Worm (Caenorhabditis elegans) whole organism, young adult: ENCODE results near the gene rsf-1.
A peak's percentile ranks its signal among the peaks of the same experiment; 100 is the strongest.

Experiments used
- B0019.2 ChIP-seq: fragments of 200-800 bp; sonication (Bioruptor generic); conservative IDR thresholded peaks from 2 replicates; pipeline ENCODE4 v1.3.6; 2022; ENCODE audit warnings: missing genetic modification reagents, missing genetic modification characterization, missing compliant biosample characterization
- C06A6.2 ChIP-seq: fragments of 200-800 bp; sonication (Bioruptor generic); conservative IDR thresholded peaks from 2 replicates; pipeline ENCODE4 v1.3.6; 2022; ENCODE audit warnings: missing genetic modification characterization, missing compliant biosample characterization
- D2030.7 ChIP-seq: fragments of 200-800 bp; sonication (Bioruptor generic); IDR thresholded peaks from 2 replicates; pipeline ENCODE4 v1.3.6; 2022; ENCODE audit warnings: missing genetic modification reagents, missing genetic modification characterization, missing compliant biosample characterization
- F22D6.2 ChIP-seq: sonication (generic microtip); optimal IDR thresholded peaks from 2 replicates; lab custom pipeline; 2016; ENCODE audit warnings: mild to moderate bottlenecking, missing genetic modification characterization, missing compliant biosample characterization
- F23B12.7 ChIP-seq: sonication (generic microtip); optimal IDR thresholded peaks from 2 replicates; lab custom pipeline; 2017; ENCODE audit warnings: missing genetic modification characterization, mild to moderate bottlenecking, missing compliant biosample characterization, antibody characterized with exemption, moderate library complexity; ENCODE audit not compliant: insufficient read depth
- F49E8.2 ChIP-seq: sonication (generic microtip); optimal IDR thresholded peaks from 3 replicates; lab custom pipeline; 2017; ENCODE audit warnings: missing genetic modification characterization, mild to moderate bottlenecking, missing compliant biosample characterization, antibody characterized with exemption, moderate library complexity; ENCODE audit not compliant: insufficient read depth
- F52B5.7 ChIP-seq: sonication (generic microtip); optimal IDR thresholded peaks from 2 replicates; lab custom pipeline; 2016; ENCODE audit warnings: mild to moderate bottlenecking, missing genetic modification characterization, missing compliant biosample characterization
- T07F8.4 ChIP-seq: sonication (generic microtip); optimal IDR thresholded peaks from 2 replicates; lab custom pipeline; 2016; ENCODE audit warnings: mild to moderate bottlenecking, missing genetic modification characterization, moderate library complexity, missing compliant biosample characterization
- Y53F4B.3 ChIP-seq: fragments of 200-800 bp; sonication (Bioruptor generic); IDR thresholded peaks from 2 replicates; pipeline ENCODE4 v1.3.6; 2022; ENCODE audit warnings: missing genetic modification reagents, missing genetic modification characterization, missing compliant biosample characterization
- Y56A3A.18 ChIP-seq: fragments of 200-800 bp; sonication (Bioruptor generic); IDR thresholded peaks from 2 replicates; pipeline ENCODE4 v1.3.6; 2022; ENCODE audit warnings: missing genetic modification reagents, missing genetic modification characterization, missing compliant biosample characterization
- Y67H2A.10 ChIP-seq: fragments of 200-800 bp; sonication (Bioruptor generic); conservative IDR thresholded peaks from 2 replicates; pipeline ENCODE4 v1.3.6; 2022; ENCODE audit warnings: missing genetic modification reagents, missing genetic modification characterization, missing compliant biosample characterization
- Y79H2A.3 ChIP-seq: fragments of 200-800 bp; sonication (Bioruptor generic); conservative IDR thresholded peaks from 2 replicates; pipeline ENCODE4 v1.3.6; 2022; ENCODE audit warnings: missing genetic modification reagents, missing genetic modification characterization, missing compliant biosample characterization
- ZK185.1 ChIP-seq: sonication (generic microtip); optimal IDR thresholded peaks from 2 replicates; lab custom pipeline; 2016; ENCODE audit warnings: mild to moderate bottlenecking, missing genetic modification characterization, missing compliant biosample characterization; ENCODE audit not compliant: poor library complexity, severe bottlenecking
- attf-3 ChIP-seq: fragments of 200-800 bp; sonication (Bioruptor generic); conservative IDR thresholded peaks from 2 replicates; pipeline ENCODE4 v1.3.6; 2022; ENCODE audit warnings: missing genetic modification reagents, missing genetic modification characterization, missing compliant biosample characterization
- cebp-1 ChIP-seq, 2 experiments: fragments of 200-800 bp in 1 of 2; sonication (Bioruptor generic) in 1 of 2; sonication (generic microtip) in 1 of 2; IDR thresholded peaks in 1 of 2; optimal IDR thresholded peaks in 1 of 2; 2 replicates each; pipeline versions ENCODE4 v1.3.6 to Lab custom; 2017 to 2022; ENCODE audit warnings: missing compliant biosample characterization in 2 of 2, missing genetic modification characterization in 2 of 2, mild to moderate bottlenecking in 1 of 2, missing genetic modification reagents in 1 of 2, moderate library complexity in 1 of 2
- dox-1 ChIP-seq: fragments of 200-800 bp; sonication (Bioruptor generic); IDR thresholded peaks from 2 replicates; pipeline ENCODE4 v1.3.6; 2022; ENCODE audit warnings: missing genetic modification reagents, missing genetic modification characterization, missing compliant biosample characterization
- dpl-1 ChIP-seq: fragments of 150-350 bp; optimal IDR thresholded peaks from 2 replicates; lab custom pipeline; 2014; ENCODE audit warnings: missing biosample characterization, missing genetic modification reagents, missing genetic modification characterization
- egl-18 ChIP-seq: fragments of 200-800 bp; sonication (Bioruptor generic); IDR thresholded peaks from 2 replicates; pipeline ENCODE4 v1.3.6; 2022; ENCODE audit warnings: missing genetic modification reagents, missing genetic modification characterization, missing compliant biosample characterization
- egrh-3 ChIP-seq: fragments of 200-800 bp; sonication (Bioruptor generic); IDR thresholded peaks from 2 replicates; pipeline ENCODE4 v1.3.6; 2022; ENCODE audit warnings: missing genetic modification reagents, missing genetic modification characterization, missing compliant biosample characterization
- ets-4 ChIP-seq: fragments of 200-800 bp; sonication (Bioruptor generic); optimal IDR thresholded peaks from 2 replicates; lab custom pipeline; 2018; ENCODE audit warnings: mild to moderate bottlenecking, missing genetic modification characterization, missing compliant biosample characterization
- him-1 ChIP-seq: sonication (generic microtip); optimal IDR thresholded peaks from 2 replicates; lab custom pipeline; 2016; ENCODE audit warnings: missing genotype, missing genetic modification reagents, missing genetic modification characterization, missing compliant biosample characterization
- hmg-1.2 ChIP-seq: fragments of 200-800 bp; sonication (Bioruptor generic); IDR thresholded peaks from 2 replicates; pipeline ENCODE4 v1.3.6; 2022; ENCODE audit warnings: missing genetic modification reagents, missing genetic modification characterization, missing compliant biosample characterization
- hrde-1 ChIP-seq: sonication (generic microtip); optimal IDR thresholded peaks from 2 replicates; lab custom pipeline; 2016; ENCODE audit warnings: missing genetic modification characterization, mild to moderate bottlenecking, missing compliant biosample characterization, moderate library complexity, missing genotype, missing genetic modification reagents, borderline replicate concordance
- lag-1 ChIP-seq: fragments of 200-800 bp; sonication (Bioruptor generic); IDR thresholded peaks from 2 replicates; pipeline ENCODE4 v1.3.6; 2022; ENCODE audit warnings: missing genetic modification reagents, missing genetic modification characterization, missing compliant biosample characterization
- let-526 ChIP-seq: fragments of 200-800 bp; sonication (Bioruptor generic); IDR thresholded peaks from 2 replicates; pipeline ENCODE4 v1.3.6; 2022; ENCODE audit warnings: missing genetic modification reagents, missing genetic modification characterization, missing compliant biosample characterization
- madf-3 ChIP-seq: fragments of 200-800 bp; sonication (Bioruptor generic); IDR thresholded peaks from 2 replicates; pipeline ENCODE4 v1.3.6; 2022; ENCODE audit warnings: missing genetic modification reagents, missing genetic modification characterization, missing compliant biosample characterization
- madf-6 ChIP-seq: fragments of 200-800 bp; sonication (Bioruptor generic); IDR thresholded peaks from 2 replicates; pipeline ENCODE4 v1.3.6; 2022; ENCODE audit warnings: missing genetic modification reagents, missing genetic modification characterization, missing compliant biosample characterization
- mes-4 ChIP-seq: sonication (generic microtip); optimal IDR thresholded peaks from 2 replicates; lab custom pipeline; 2016; ENCODE audit warnings: missing genotype, missing genetic modification characterization, missing compliant biosample characterization
- mxl-1 ChIP-seq: sonication (generic microtip); optimal IDR thresholded peaks from 2 replicates; lab custom pipeline; 2016; ENCODE audit warnings: missing genetic modification characterization, missing compliant biosample characterization
- nfya-1 ChIP-seq: sonication (generic microtip); optimal IDR thresholded peaks from 2 replicates; lab custom pipeline; 2017; ENCODE audit warnings: antibody characterized with exemption, missing compliant biosample characterization, missing genetic modification characterization, borderline replicate concordance; ENCODE audit not compliant: insufficient read depth
- nfya-2 ChIP-seq: fragments of 200-800 bp; sonication (Bioruptor generic); IDR thresholded peaks from 2 replicates; pipeline ENCODE4 v1.3.6; 2022; ENCODE audit warnings: missing genetic modification reagents, missing genetic modification characterization, missing compliant biosample characterization
- nhr-120 ChIP-seq: fragments of 200-800 bp; sonication (Bioruptor generic); IDR thresholded peaks from 2 replicates; pipeline ENCODE4 v1.3.6; 2022; ENCODE audit warnings: missing genetic modification characterization, missing compliant biosample characterization
- nhr-80 ChIP-seq: sonication (generic microtip); optimal IDR thresholded peaks from 2 replicates; lab custom pipeline; 2016; ENCODE audit warnings: missing genetic modification characterization, missing compliant biosample characterization
- rcor-1 ChIP-seq: fragments of 200-800 bp; sonication (Bioruptor generic); IDR thresholded peaks from 2 replicates; pipeline ENCODE4 v1.3.6; 2022; ENCODE audit warnings: missing genetic modification reagents, missing genetic modification characterization, missing compliant biosample characterization
- repo-1 ChIP-seq: sonication (generic microtip); optimal IDR thresholded peaks from 2 replicates; lab custom pipeline; 2017; ENCODE audit warnings: mild to moderate bottlenecking, missing genetic modification characterization, missing compliant biosample characterization
- snpc-1.1 ChIP-seq: sonication (generic microtip); optimal IDR thresholded peaks from 2 replicates; lab custom pipeline; 2017; ENCODE audit warnings: missing genetic modification characterization, mild to moderate bottlenecking, missing compliant biosample characterization, antibody characterized with exemption, moderate library complexity, missing genotype, missing genetic modification reagents; ENCODE audit not compliant: insufficient read depth
- snpc-3.4 ChIP-seq: sonication (generic microtip); optimal IDR thresholded peaks from 2 replicates; lab custom pipeline; 2017; ENCODE audit warnings: missing genetic modification characterization, mild to moderate bottlenecking, missing compliant biosample characterization, antibody characterized with exemption, moderate library complexity, missing genotype, missing genetic modification reagents
- snpc-4 ChIP-seq, 5 experiments: fragments of 150-350 bp in 1 of 5; sonication (generic microtip) in 4 of 5; optimal IDR thresholded peaks; 2 replicates each; lab custom pipeline; 2014 to 2018; ENCODE audit warnings: missing genetic modification characterization in 5 of 5, missing biosample characterization in 3 of 5, antibody characterized with exemption in 2 of 5, mild to moderate bottlenecking in 2 of 5, missing compliant biosample characterization in 2 of 5, missing genotype in 2 of 5, moderate library complexity in 2 of 5, missing genetic modification reagents in 1 of 5
- somi-1 ChIP-seq: fragments of 200-800 bp; sonication (Bioruptor generic); optimal IDR thresholded peaks from 2 replicates; lab custom pipeline; 2018; ENCODE audit warnings: mild to moderate bottlenecking, missing genetic modification characterization, missing compliant biosample characterization
- sptf-2 ChIP-seq: fragments of 200-800 bp; sonication (Bioruptor generic); optimal IDR thresholded peaks from 2 replicates; lab custom pipeline; 2018; ENCODE audit warnings: mild to moderate bottlenecking, missing genetic modification characterization, missing compliant biosample characterization
- tbp1 ChIP-seq: fragments of 200-800 bp; sonication (Bioruptor generic); optimal IDR thresholded peaks from 2 replicates; lab custom pipeline; 2018; ENCODE audit warnings: mild to moderate bottlenecking, missing genetic modification characterization, missing compliant biosample characterization
- unc-130 ChIP-seq: sonication (generic microtip); optimal IDR thresholded peaks from 2 replicates; lab custom pipeline; 2016; ENCODE audit warnings: missing genetic modification reagents, missing genetic modification characterization, missing compliant biosample characterization
- zfh-2 ChIP-seq: fragments of 200-800 bp; sonication (Bioruptor generic); conservative IDR thresholded peaks from 2 replicates; pipeline ENCODE4 v1.3.6; 2022; ENCODE audit warnings: missing genetic modification reagents, missing genetic modification characterization, missing compliant biosample characterization
- zim-3 ChIP-seq: sonication (generic microtip); optimal IDR thresholded peaks from 2 replicates; lab custom pipeline; 2017; ENCODE audit warnings: mild to moderate bottlenecking, missing genetic modification characterization, moderate library complexity, missing compliant biosample characterization
- ztf-3 ChIP-seq: fragments of 200-800 bp; sonication (Bioruptor generic); optimal IDR thresholded peaks from 2 replicates; lab custom pipeline; 2018; ENCODE audit warnings: mild to moderate bottlenecking, missing genetic modification characterization, missing compliant biosample characterization

rsf-1 gene

DNA sequence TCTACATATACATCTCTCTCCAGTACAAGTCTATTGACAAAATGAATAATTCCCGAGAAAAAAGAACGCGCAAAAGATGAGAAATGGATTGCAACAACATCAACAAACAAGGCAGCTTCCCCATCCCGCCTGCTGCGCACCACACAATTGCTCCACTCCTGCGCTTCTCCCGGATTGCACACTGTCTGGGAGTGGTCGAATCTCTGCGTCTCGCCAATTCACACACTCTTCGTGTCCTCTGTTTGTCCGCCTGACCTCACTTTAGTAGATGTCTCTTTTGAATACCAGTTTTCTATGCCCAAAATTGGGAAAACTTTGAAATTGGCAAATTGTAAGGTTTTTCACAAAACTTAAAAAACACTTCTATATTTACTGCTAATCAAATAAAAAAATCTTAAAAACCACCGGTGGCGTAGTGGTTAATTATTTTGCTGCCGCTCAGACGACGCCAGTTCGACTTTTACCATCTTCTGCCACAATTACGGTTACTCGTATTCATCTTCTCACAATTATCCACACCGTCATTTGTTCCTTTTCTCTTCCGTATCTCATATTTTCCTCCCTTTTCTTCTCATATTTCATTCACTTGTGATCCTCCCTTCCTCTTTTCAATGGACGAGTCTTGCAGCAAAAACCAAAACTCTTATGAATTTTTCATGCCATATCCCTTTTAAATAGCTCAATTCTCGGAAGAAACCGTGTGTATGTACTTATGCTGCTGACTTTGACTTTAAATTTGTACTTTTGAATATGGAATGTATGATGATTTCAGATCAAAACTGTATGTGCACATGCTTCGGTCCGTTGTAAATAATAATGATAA is at the start of gene rsf-1:
TSS of gene rsf-1 (plus strand) at position 773 of the 823 bp plus-strand sequence.
- TF ChIP-seq dox-1 (GFP tag; lab: Robert Waterston, UW) (peak; percentile 37; the same call in 1 of the 2 replicates), D2030.7 (GFP tag; lab: Robert Waterston, UW) (no peak), snpc-3.4 (tag; lab: Kevin White, UChicago) (no peak), hmg-1.2 (GFP tag; lab: Robert Waterston, UW) (peak; percentile 79), hrde-1 (tag; lab: Kevin White, UChicago) (no peak), lag-1 (GFP tag; lab: Robert Waterston, UW) (no peak), zfh-2 (GFP tag; lab: Robert Waterston, UW) (peak; percentile 64), unc-130 (GFP tag; lab: Kevin White, UChicago) (no peak), Y79H2A.3 (GFP tag; lab: Robert Waterston, UW) (no peak), rcor-1 (no peak), F22D6.2 (no peak), sptf-2 (GFP tag; lab: Kevin White, UChicago) (no peak), Y67H2A.10 (GFP tag; lab: Robert Waterston, UW) (no peak), him-1 (peak; percentile 69), nhr-120 (GFP tag; lab: Robert Waterston, UW) (no peak), ZK185.1 (tag; lab: Kevin White, UChicago) (no peak), nfya-1 (no peak), mxl-1 (tag; lab: Kevin White, UChicago) (no peak), mes-4 (no peak), attf-3 (no peak), Y53F4B.3 (GFP tag; lab: Robert Waterston, UW) (no peak), C06A6.2 (GFP tag; lab: Robert Waterston, UW) (no peak), cebp-1 (GFP tag; IDR thresholded peaks at IDR 0.05; lab: Robert Waterston, UW) (no peak), cebp-1 (tag; optimal IDR thresholded peaks at IDR 0.05; lab: Kevin White, UChicago) (peak; percentile 25), B0019.2 (GFP tag; lab: Robert Waterston, UW) (no peak), egl-18 (no peak), repo-1 (tag; lab: Kevin White, UChicago) (no peak), snpc-4 (GFP tag; optimal IDR thresholded peaks at IDR 0.05; lab: Kevin White, UChicago) (no peak), snpc-4 (tag; optimal IDR thresholded peaks at IDR 0.05; lab: Kevin White, UChicago) (peak in 2 of 4 experiments; percentile 16 to 21), F49E8.2 (tag; lab: Kevin White, UChicago) (no peak), Y56A3A.18 (GFP tag; lab: Robert Waterston, UW) (no peak), madf-3 (no peak), tbp1 (peak; percentile 81), let-526 (GFP tag; lab: Robert Waterston, UW) (no peak), madf-6 (GFP tag; lab: Robert Waterston, UW) (peak; percentile 51), T07F8.4 (tag; lab: Kevin White, UChicago) (no peak), snpc-1.1 (tag; lab: Kevin White, UChicago) (no peak), nfya-2 (GFP tag; lab: Robert Waterston, UW) (no peak), ztf-3 (GFP tag; lab: Kevin White, UChicago) (no peak), zim-3 (no peak), F52B5.7 (tag; lab: Kevin White, UChicago) (no peak), egrh-3 (GFP tag; lab: Robert Waterston, UW) (no peak), ets-4 (no peak), dpl-1 (GFP tag; lab: Kevin White, UChicago) (no peak), somi-1 (GFP tag; lab: Kevin White, UChicago) (no peak), nhr-80 (no peak), F23B12.7 (tag; lab: Kevin White, UChicago) (no peak)
